Fruit fly (Drosophila melanogaster): ENCODE results near the gene spz3.

dm6 chr2L:7827045-7828004 lies 52.0 kb downstream of the spz3 start, which contains the start of the genes Rack1 and mts:
- TF ChIP-seq CG17806 (tag; optimal IDR thresholded peaks at IDR 0.05) (peak; percentile 25), CG13204 (GFP tag; optimal IDR thresholded peaks at IDR 0.05) (no peak), CG4496 (GFP tag; IDR thresholded peaks at IDR 0.05) (peak; percentile 88)

Measured in whole organism, pupa.